Fruit fly (Drosophila melanogaster) whole organism, pupa: ENCODE results near the gene CG14196.

Source experiments
- CG10348 ChIP-seq: fragments of 200-800 bp; sonication (Bioruptor generic); IDR thresholded peaks from 2 replicates; pipeline ENCODE4 v1.3.6; 2022; ENCODE audit warnings: missing biosample characterization, missing genetic modification characterization
- CG12605 ChIP-seq: fragments of 200-800 bp; sonication (Bioruptor generic); IDR thresholded peaks from 2 replicates; pipeline ENCODE4 v1.3.6; 2022; ENCODE audit warnings: missing biosample characterization, missing genetic modification characterization
- CG13204 ChIP-seq: fragments of 200-800 bp; sonication (Bioruptor generic); optimal IDR thresholded peaks from 2 replicates; lab custom pipeline; 2018; ENCODE audit warnings: missing biosample characterization, mild to moderate bottlenecking, missing genetic modification characterization, moderate library complexity
- CG14655 ChIP-seq: fragments of 200-800 bp; sonication (Bioruptor generic); optimal IDR thresholded peaks from 3 replicates; lab custom pipeline; 2017; ENCODE audit warnings: mild to moderate bottlenecking, missing biosample characterization, missing genetic modification reagents, missing genetic modification characterization
- CG15710 ChIP-seq: fragments of 200-800 bp; sonication (Bioruptor generic); optimal IDR thresholded peaks from 2 replicates; lab custom pipeline; 2018; ENCODE audit warnings: missing biosample characterization, mild to moderate bottlenecking, missing genetic modification characterization, moderate library complexity
- CG17806 ChIP-seq: fragments of 200-800 bp; sonication (Bioruptor generic); optimal IDR thresholded peaks from 2 replicates; lab custom pipeline; 2018; ENCODE audit warnings: missing biosample characterization, mild to moderate bottlenecking, missing genetic modification characterization, moderate library complexity
- CG32121 ChIP-seq: fragments of 200-800 bp; sonication (Bioruptor generic); IDR thresholded peaks from 2 replicates; pipeline ENCODE4 v1.3.6; 2022; ENCODE audit warnings: missing biosample characterization, missing genetic modification characterization
- CG34367 ChIP-seq: fragments of 200-800 bp; sonication (Bioruptor generic); optimal IDR thresholded peaks from 2 replicates; lab custom pipeline; 2018; ENCODE audit warnings: missing biosample characterization, mild to moderate bottlenecking, missing genetic modification characterization
- CG4496 ChIP-seq: fragments of 200-800 bp; sonication (Bioruptor generic); IDR thresholded peaks from 3 replicates; pipeline ENCODE4 v1.3.6; 2022; ENCODE audit warnings: missing biosample characterization, missing genetic modification characterization
- CG8159 ChIP-seq: fragments of 200-800 bp; sonication (Bioruptor generic); optimal IDR thresholded peaks from 3 replicates; lab custom pipeline; 2018; ENCODE audit warnings: missing biosample characterization, mild to moderate bottlenecking, missing genetic modification characterization, moderate library complexity
- CG8301 ChIP-seq: fragments of 200-800 bp; sonication (Bioruptor generic); optimal IDR thresholded peaks from 2 replicates; lab custom pipeline; 2018; ENCODE audit warnings: missing biosample characterization, mild to moderate bottlenecking, missing genetic modification characterization
- CG9948 ChIP-seq: fragments of 200-800 bp; sonication (Bioruptor generic); optimal IDR thresholded peaks from 2 replicates; lab custom pipeline; 2018; ENCODE audit warnings: missing biosample characterization, mild to moderate bottlenecking, missing genetic modification characterization, moderate library complexity
- D1 ChIP-seq: fragments of 200-800 bp; sonication (Bioruptor generic); optimal IDR thresholded peaks from 2 replicates; lab custom pipeline; 2018; ENCODE audit warnings: missing biosample characterization, mild to moderate bottlenecking, missing genetic modification characterization, moderate library complexity
- EcR ChIP-seq: fragments of 200-800 bp; sonication (Bioruptor generic); optimal IDR thresholded peaks from 3 replicates; lab custom pipeline; 2019; ENCODE audit warnings: missing biosample characterization, missing genetic modification characterization, mild to moderate bottlenecking, moderate library complexity, missing genetic modification reagents
- Ets98B ChIP-seq: fragments of 200-800 bp; sonication (Bioruptor generic); IDR thresholded peaks from 2 replicates; pipeline ENCODE4 v1.3.6; 2022; ENCODE audit warnings: missing biosample characterization, missing genetic modification characterization
- Pif1A ChIP-seq: fragments of 200-800 bp; sonication (Bioruptor generic); optimal IDR thresholded peaks from 3 replicates; lab custom pipeline; 2016; ENCODE audit warnings: missing biosample characterization, missing genetic modification characterization
- Pif1B ChIP-seq: fragments of 200-800 bp; sonication (Bioruptor generic); optimal IDR thresholded peaks from 3 replicates; lab custom pipeline; 2016; ENCODE audit warnings: missing biosample characterization, missing genetic modification characterization
- Snoo ChIP-seq: fragments of 200-800 bp; sonication (Bioruptor generic); optimal IDR thresholded peaks from 3 replicates; lab custom pipeline; 2017; ENCODE audit warnings: missing biosample characterization, mild to moderate bottlenecking, missing genetic modification characterization, inconsistent platforms
- fd96Ca ChIP-seq: fragments of 200-800 bp; sonication (Bioruptor generic); IDR thresholded peaks from 3 replicates; pipeline ENCODE4 v1.3.6; 2022; ENCODE audit warnings: missing biosample characterization, missing genetic modification characterization
- gl ChIP-seq: fragments of 200-800 bp; sonication (Bioruptor generic); optimal IDR thresholded peaks from 2 replicates; lab custom pipeline; 2018; ENCODE audit warnings: missing biosample characterization, mild to moderate bottlenecking, missing genetic modification characterization
- rn ChIP-seq: fragments of 200-800 bp; sonication (Bioruptor generic); IDR thresholded peaks from 2 replicates; pipeline ENCODE4 v1.3.6; 2022; ENCODE audit warnings: missing biosample characterization, missing genetic modification characterization

CG14196 gene

dm6 chrX:19224580-19225303 lies 16.9 kb downstream of the CG14196 start:
- TF ChIP-seq CG34367 (tag; lab: Kevin White, UChicago), result peak; percentile 24
- no peak; the same call in 1 of the 2 replicates for TF ChIP-seq Ets98B
- peak; percentile 81 for TF ChIP-seq CG8159
- peak; percentile 43 for TF ChIP-seq CG17806 (tag; lab: Kevin White, UChicago)
- peak; percentile 47 for TF ChIP-seq CG8301
- TF ChIP-seq CG32121 (GFP tag; lab: Robert Waterston, UW), result no peak
- peak; percentile 32 for TF ChIP-seq D1 (tag; lab: Kevin White, UChicago)
- peak; percentile 60 for TF ChIP-seq CG15710 (tag; lab: Kevin White, UChicago)
- TF ChIP-seq CG9948, result peak; percentile 74
- TF ChIP-seq CG14655 (GFP tag; lab: Kevin White, UChicago), result peak; percentile 72
- peak; percentile 33 for TF ChIP-seq Snoo (tag; lab: Kevin White, UChicago)
- no peak for TF ChIP-seq fd96Ca

dm6 chrX:19220963-19221572 lies 20.6 kb downstream of the CG14196 start:
- no peak for TF ChIP-seq CG4496 (GFP tag; lab: Robert Waterston, UW)
- no peak for TF ChIP-seq CG13204 (GFP tag; lab: Kevin White, UChicago)
- no peak for TF ChIP-seq EcR (GFP tag; lab: Kevin White, UChicago)
- no peak for TF ChIP-seq CG10348
- TF ChIP-seq CG17806 (tag; lab: Kevin White, UChicago), result no peak
- TF ChIP-seq CG14655 (GFP tag; lab: Kevin White, UChicago), result no peak
- no peak for TF ChIP-seq Snoo (tag; lab: Kevin White, UChicago)
- no peak for TF ChIP-seq CG12605 (GFP tag; lab: Robert Waterston, UW)
- TF ChIP-seq D1 (tag; lab: Kevin White, UChicago), result no peak
- no peak for TF ChIP-seq Pif1A (GFP tag; lab: Kevin White, UChicago)
- TF ChIP-seq CG8159, result no peak
- no peak for TF ChIP-seq gl
- TF ChIP-seq Ets98B, result no peak
- no peak for TF ChIP-seq rn (GFP tag; lab: Robert Waterston, UW)
- TF ChIP-seq Pif1B, result no peak
- no peak for TF ChIP-seq CG8301
- TF ChIP-seq fd96Ca, result no peak
- TF ChIP-seq, all 21 proteins: peak for 0

- TF ChIP-seq CG14655 (GFP tag; lab: Kevin White, UChicago), result no peak
- TF ChIP-seq rn (GFP tag; lab: Robert Waterston, UW), result no peak
- peak; percentile 64 for TF ChIP-seq CG13204 (GFP tag; lab: Kevin White, UChicago)
- TF ChIP-seq CG17806 (tag; lab: Kevin White, UChicago), result no peak
- no peak for TF ChIP-seq D1 (tag; lab: Kevin White, UChicago)
- TF ChIP-seq CG8159, result no peak
- no peak for TF ChIP-seq CG10348
- no peak for TF ChIP-seq CG34367 (tag; lab: Kevin White, UChicago)
- peak; percentile 53 for TF ChIP-seq Pif1B
- TF ChIP-seq gl, result no peak
- TF ChIP-seq Ets98B, result peak; percentile 22; the same call in 1 of the 2 replicates
- 0 out of 2 replicates have a peak, but pooled peaks have one; percentile 9 for TF ChIP-seq CG12605 (GFP tag; lab: Robert Waterston, UW)
- TF ChIP-seq CG4496 (GFP tag; lab: Robert Waterston, UW), result peak; percentile 69
- no peak for TF ChIP-seq CG15710 (tag; lab: Kevin White, UChicago)
- TF ChIP-seq fd96Ca, result no peak; the same call in 2 of the 3 replicates
- peak; percentile 19 for TF ChIP-seq Pif1A (GFP tag; lab: Kevin White, UChicago)
- TF ChIP-seq CG9948, result no peak
- TF ChIP-seq EcR (GFP tag; lab: Kevin White, UChicago), result peak; percentile 12
- TF ChIP-seq CG8301, result no peak
- no peak for TF ChIP-seq Snoo (tag; lab: Kevin White, UChicago)
- no peak for TF ChIP-seq CG32121 (GFP tag; lab: Robert Waterston, UW)
- TF ChIP-seq, all 21 proteins: peak for 7
These were observed 21.2 kb downstream of the CG14196 start, which contains the start of gene CG7884 for dm6 chrX:19220415-19220814. TSS of gene CG7884 (plus strand) at chrX:19220622.

DNA sequence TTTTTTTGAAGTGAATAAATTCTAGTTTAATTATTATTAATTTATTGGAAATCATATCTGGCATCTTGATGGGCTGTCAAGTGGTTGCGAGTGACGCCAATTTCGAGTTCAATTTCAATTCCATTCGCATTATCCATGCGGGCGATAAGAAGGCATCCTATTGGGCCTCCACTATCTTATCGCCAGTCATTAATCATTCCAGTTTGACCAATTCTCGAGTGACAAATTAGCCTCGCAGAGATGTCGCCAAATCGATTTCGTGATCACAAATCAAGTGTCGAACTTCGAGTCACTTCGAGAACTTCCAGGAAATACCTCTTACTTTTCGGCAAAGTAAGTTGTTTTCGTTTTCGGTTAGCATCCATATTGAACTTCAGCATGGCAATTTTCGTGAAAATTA lies 25.0 kb downstream of the CG14196 start:
- no peak for TF ChIP-seq CG8301
- no peak for TF ChIP-seq fd96Ca
- no peak for TF ChIP-seq EcR (GFP tag; lab: Kevin White, UChicago)
- TF ChIP-seq CG32121 (GFP tag; lab: Robert Waterston, UW), result no peak
- TF ChIP-seq Ets98B, result no peak
- TF ChIP-seq CG15710 (tag; lab: Kevin White, UChicago), result no peak
- TF ChIP-seq CG14655 (GFP tag; lab: Kevin White, UChicago), result no peak

DNA sequence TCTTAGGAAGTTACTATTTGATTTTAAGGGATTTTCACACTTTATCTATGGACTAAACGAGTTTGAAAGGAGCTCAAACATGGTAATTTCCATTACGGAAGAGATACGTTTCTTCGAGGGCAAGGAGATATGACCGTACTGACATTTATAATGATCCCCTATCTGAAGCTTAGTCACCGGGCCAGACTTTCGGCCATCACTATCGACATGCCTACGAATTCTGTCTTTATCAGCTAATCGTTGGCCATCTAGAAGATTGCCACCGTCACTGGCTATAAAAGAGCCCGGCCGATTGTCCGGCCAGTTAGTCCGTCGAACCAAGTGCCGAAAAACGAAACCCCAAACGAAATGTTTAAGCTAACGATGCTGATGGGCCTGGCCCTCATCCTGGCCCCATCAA lies 26.4 kb downstream of the CG14196 start, which contains the start of gene Muc18B:
Gene Muc18B (plus strand): TSS at position 301 of the 400 bp plus-strand sequence.
- no peak for TF ChIP-seq Pif1A (GFP tag; lab: Kevin White, UChicago)
- TF ChIP-seq CG9948, result no peak
- no peak for TF ChIP-seq rn (GFP tag; lab: Robert Waterston, UW)
- TF ChIP-seq Snoo (tag; lab: Kevin White, UChicago), result no peak
- TF ChIP-seq, all 21 proteins: peak for 0

DNA sequence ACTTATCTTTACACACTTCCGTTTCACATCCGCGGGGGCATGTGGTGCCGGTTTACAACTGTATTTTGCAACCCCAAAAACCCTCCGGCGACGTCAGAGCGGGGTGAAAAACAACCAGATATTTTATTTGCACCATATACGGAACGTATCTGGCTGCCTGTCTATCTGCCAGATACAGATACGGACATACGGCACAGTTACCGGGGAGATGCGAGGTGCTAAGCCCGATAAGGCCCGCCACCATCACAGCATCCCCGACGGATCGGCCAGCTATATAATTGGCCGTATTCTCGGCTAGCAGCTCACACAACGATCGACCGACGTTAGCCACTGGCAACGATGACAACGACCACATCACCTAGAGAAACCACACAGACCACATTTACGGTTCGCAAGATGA lies 28.7 kb downstream of the CG14196 start, which contains the start of gene Mur18B:
Gene Mur18B (plus strand): TSS at position 301 of the 400 bp plus-strand sequence.
- TF ChIP-seq gl, result no peak
